Fruit fly (Drosophila melanogaster): ENCODE data around the gene side-IV.

side-IV gene

DNA sequence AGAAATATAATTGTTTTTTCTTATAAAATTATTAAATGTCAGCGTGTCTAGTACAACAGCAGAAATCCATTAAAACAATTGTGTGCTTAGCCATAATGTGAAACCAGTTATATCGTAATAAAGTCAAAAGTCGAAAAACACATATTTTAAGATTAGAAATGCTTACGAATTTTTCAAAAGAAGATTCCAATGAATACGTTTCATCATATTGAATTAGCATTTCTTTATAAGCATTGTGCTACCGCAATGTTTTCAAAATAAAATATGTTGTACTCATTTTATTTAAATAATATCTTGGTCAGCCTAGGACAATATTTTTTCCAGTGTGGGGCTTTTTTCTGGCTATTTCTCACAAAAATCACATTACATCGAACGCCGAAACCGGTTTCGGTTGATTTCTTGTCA is 2.5 kb downstream of the side-IV start (continued):
- peak; percentile 77 for TF ChIP-seq CG11762 (GFP tag; optimal IDR thresholded peaks at IDR 0.05; ENCODE audit: insufficient read depth)
- TF ChIP-seq Ets21C (GFP tag; optimal IDR thresholded peaks at IDR 0.05), result peak; percentile 48
- peak; percentile 53 for TF ChIP-seq fkh (GFP tag; optimal IDR thresholded peaks at IDR 0.05)
- peak; percentile 82 for TF ChIP-seq Eip75B (GFP tag; optimal IDR thresholded peaks at IDR 0.05)
- peak; percentile 92 for TF ChIP-seq CG32006 (GFP tag; optimal IDR thresholded peaks at IDR 0.05)
- peak; percentile 67 for TF ChIP-seq eg (GFP tag; IDR thresholded peaks at IDR 0.05)
- peak; percentile 85 for TF ChIP-seq CG4318 (GFP tag; optimal IDR thresholded peaks at IDR 0.05)
- TF ChIP-seq Eip78C (GFP tag), result peak; percentile 97
- TF ChIP-seq net (GFP tag; optimal IDR thresholded peaks at IDR 0.05), result peak; percentile 78
- peak; percentile 72 for TF ChIP-seq CG31627 (GFP tag; optimal IDR thresholded peaks at IDR 0.05)
- peak; percentile 86 for TF ChIP-seq OdsH (GFP tag; optimal IDR thresholded peaks at IDR 0.05)
- peak; percentile 62 for TF ChIP-seq CG6163 (GFP tag; IDR thresholded peaks at IDR 0.05)
- TF ChIP-seq lz (GFP tag; optimal IDR thresholded peaks at IDR 0.05), result peak; percentile 80
- peak; percentile 8 for TF ChIP-seq vri (GFP tag; optimal IDR thresholded peaks at IDR 0.05)
- TF ChIP-seq Ets96B (tag; optimal IDR thresholded peaks at IDR 0.05), result peak; percentile 82
- TF ChIP-seq Hr39 (GFP tag; optimal IDR thresholded peaks at IDR 0.05), result peak; percentile 73
- TF ChIP-seq Met (GFP tag; optimal IDR thresholded peaks at IDR 0.05), result peak; percentile 83
- peak; percentile 81 for TF ChIP-seq Sox14 (GFP tag; optimal IDR thresholded peaks at IDR 0.05)
- TF ChIP-seq CG8319 (GFP tag; optimal IDR thresholded peaks at IDR 0.05), result peak; percentile 73

DNA sequence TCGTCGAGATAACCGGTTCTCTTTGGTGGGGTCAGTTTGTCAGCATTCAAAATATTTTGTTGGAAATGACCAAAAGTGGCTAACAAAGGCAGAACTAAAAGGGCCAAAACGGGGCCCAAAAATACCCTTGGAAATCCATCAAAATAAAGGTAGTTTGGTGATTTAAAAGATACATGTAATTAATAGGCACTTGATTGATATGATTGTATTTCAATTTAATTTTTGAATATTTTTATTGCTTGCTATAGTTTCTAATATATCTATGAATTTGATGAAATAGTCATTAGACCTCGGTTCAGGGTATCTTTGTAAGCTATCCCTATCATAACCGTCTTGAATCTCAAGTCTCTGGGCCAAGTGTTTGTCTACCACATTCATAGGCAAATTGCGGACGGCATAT is 3.6 kb downstream of the side-IV start:
- TF ChIP-seq CG34406 (GFP tag; optimal IDR thresholded peaks at IDR 0.05) (no peak), Smox (GFP tag; optimal IDR thresholded peaks at IDR 0.05) (no peak), CG10631 (GFP tag; optimal IDR thresholded peaks at IDR 0.05) (no peak), Ets21C (GFP tag; optimal IDR thresholded peaks at IDR 0.05) (no peak), fkh (GFP tag; optimal IDR thresholded peaks at IDR 0.05) (no peak), Sox102F (GFP tag; optimal IDR thresholded peaks at IDR 0.05) (no peak), CG8632 (GFP tag; optimal IDR thresholded peaks at IDR 0.05) (no peak), salr (GFP tag; optimal IDR thresholded peaks at IDR 0.05) (no peak), esn (GFP tag; optimal IDR thresholded peaks at IDR 0.05) (no peak), Met (GFP tag; optimal IDR thresholded peaks at IDR 0.05) (no peak), Sox15 (GFP tag; optimal IDR thresholded peaks at IDR 0.05) (no peak), eg (GFP tag; IDR thresholded peaks at IDR 0.05) (no peak), CG3032 (tag; optimal IDR thresholded peaks at IDR 0.05) (no peak), Eip78C (GFP tag) (no peak), CG6276 (GFP tag; optimal IDR thresholded peaks at IDR 0.05) (no peak), CG11294 (GFP tag; IDR thresholded peaks at IDR 0.05) (no peak), CG32006 (GFP tag; optimal IDR thresholded peaks at IDR 0.05) (no peak)

DNA sequence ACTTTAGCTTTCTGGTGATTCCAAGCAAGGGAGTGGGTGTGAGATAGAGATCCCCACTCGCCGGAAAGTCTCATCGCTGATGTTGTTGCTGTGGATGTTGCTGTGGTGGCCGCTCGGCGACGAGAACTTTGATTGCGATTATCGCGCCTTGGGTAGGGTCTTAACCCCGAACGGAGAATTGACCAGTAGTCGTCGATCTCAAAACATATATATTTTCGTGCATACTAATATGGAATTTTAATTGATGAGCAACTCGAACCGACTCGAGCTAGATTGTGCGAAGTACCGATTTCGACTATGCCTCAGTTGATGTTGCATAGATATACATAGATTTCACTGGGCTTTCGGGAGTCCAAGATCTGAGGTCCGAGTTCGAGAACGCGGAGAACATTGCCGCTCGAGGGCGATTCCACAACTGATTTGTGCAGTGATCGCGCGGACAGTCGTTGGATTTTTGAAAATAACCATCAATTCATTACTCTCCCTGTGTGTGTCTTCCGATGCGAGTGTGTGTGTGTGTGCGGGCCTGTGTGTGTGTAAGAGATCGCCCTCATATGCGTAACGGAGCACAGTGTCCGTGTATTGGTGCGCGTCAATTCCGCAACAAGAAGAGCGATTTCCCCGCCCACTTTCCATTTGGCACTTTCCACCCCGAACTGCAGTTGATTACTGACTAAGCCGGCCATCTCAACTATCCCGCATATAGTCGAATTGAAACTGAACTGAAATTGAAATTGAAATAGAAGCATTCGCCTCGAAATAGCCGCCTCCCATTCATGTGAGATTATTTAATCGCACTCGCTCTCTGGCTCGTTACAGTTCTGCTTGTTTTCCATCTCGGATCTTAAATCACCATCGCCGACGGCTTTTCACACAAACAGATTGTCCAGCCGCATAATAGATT is 15.6 kb downstream of the side-IV start:
- TF ChIP-seq CG6854 (GFP tag; optimal IDR thresholded peaks at IDR 0.05) (no peak), Eip78C (GFP tag) (peak; percentile 48), Sox15 (GFP tag; optimal IDR thresholded peaks at IDR 0.05) (no peak), Lpt (GFP tag; optimal IDR thresholded peaks at IDR 0.05) (no peak), CG11762 (GFP tag; optimal IDR thresholded peaks at IDR 0.05; ENCODE audit: insufficient read depth) (no peak), svp (GFP tag) (peak; percentile 98)

DNA sequence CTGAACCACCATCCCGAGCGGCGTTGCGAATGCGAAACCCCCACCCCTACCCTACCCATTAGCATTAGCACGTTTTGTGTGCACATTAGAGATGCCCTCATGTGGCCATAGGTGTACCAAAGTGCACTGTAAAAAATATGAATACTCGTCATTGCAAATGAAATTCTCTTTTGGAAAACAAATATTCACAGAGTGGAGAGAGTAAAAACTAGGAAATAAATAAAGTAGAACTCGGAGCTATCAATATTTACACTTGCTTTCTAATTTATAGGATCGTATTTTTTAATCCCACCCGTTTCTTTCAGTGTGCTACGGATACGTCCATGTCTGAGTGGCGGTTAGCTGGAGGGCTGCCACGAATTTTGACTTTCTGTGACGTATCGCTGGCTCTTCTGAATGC is 18.9 kb downstream of the side-IV start:
- TF ChIP-seq ss (GFP tag; optimal IDR thresholded peaks at IDR 0.05) (peak in 1 of 2 experiments; percentile 13), CG11294 (GFP tag; IDR thresholded peaks at IDR 0.05) (no peak), Gug (GFP tag; IDR thresholded peaks at IDR 0.05) (no peak), achi (GFP tag; optimal IDR thresholded peaks at IDR 0.05) (no peak), spab (GFP tag; optimal IDR thresholded peaks at IDR 0.05) (no peak), CG31627 (GFP tag; optimal IDR thresholded peaks at IDR 0.05) (peak; percentile 37), Met (GFP tag; optimal IDR thresholded peaks at IDR 0.05) (peak; percentile 32), CG6792 (GFP tag; optimal IDR thresholded peaks at IDR 0.05) (no peak), Eip78C (GFP tag) (peak; percentile 48), CG10631 (GFP tag; optimal IDR thresholded peaks at IDR 0.05) (peak; percentile 19), svp (GFP tag) (peak; percentile 78), pdm3 (GFP tag; optimal IDR thresholded peaks at IDR 0.05) (peak; percentile 17), CG7368 (GFP tag; optimal IDR thresholded peaks at IDR 0.05) (peak; percentile 12), Ets96B (tag; optimal IDR thresholded peaks at IDR 0.05) (peak; percentile 5), Sox14 (GFP tag; optimal IDR thresholded peaks at IDR 0.05) (peak; percentile 8), Eip75B (GFP tag; optimal IDR thresholded peaks at IDR 0.05) (peak; percentile 1), fd85E (GFP tag; optimal IDR thresholded peaks at IDR 0.05) (no peak), CG34406 (GFP tag; optimal IDR thresholded peaks at IDR 0.05) (no peak), CG3919 (GFP tag; optimal IDR thresholded peaks at IDR 0.05) (peak; percentile 30), eg (GFP tag; IDR thresholded peaks at IDR 0.05) (no peak), fd59A (GFP tag; optimal IDR thresholded peaks at IDR 0.05) (no peak), CG32006 (GFP tag; optimal IDR thresholded peaks at IDR 0.05) (peak; percentile 4), esn (GFP tag; optimal IDR thresholded peaks at IDR 0.05) (peak; percentile 36)
